Worm (Caenorhabditis elegans): ENCODE measurements around the gene M163.8.

- TF ChIP-seq unc-62 (GFP tag; optimal IDR thresholded peaks at IDR 0.05) (no peak), elt-3 (tag; optimal IDR thresholded peaks at IDR 0.05) (no peak)
These were observed 32.9 kb downstream of the M163.8 start for ce11 chrX:14517842-14518241.
